Worm (Caenorhabditis elegans) whole organism, mixed stage, embryonic: Measurements from ENCODE around the gene algn-2.

Source experiments
- M03D4.4 ChIP-seq: sonication (generic microtip); optimal IDR thresholded peaks from 2 replicates; lab custom pipeline; 2017; ENCODE audit warnings: mild to moderate bottlenecking, missing genetic modification characterization, missing compliant biosample characterization
- bed-3 ChIP-seq: fragments of 200-800 bp; sonication (Bioruptor generic); optimal IDR thresholded peaks from 3 replicates; lab custom pipeline; 2018; ENCODE audit warnings: mild to moderate bottlenecking, missing genetic modification characterization, moderate library complexity, missing compliant biosample characterization
- blmp-1 ChIP-seq: fragments of 150-350 bp; optimal IDR thresholded peaks from 2 replicates; lab custom pipeline; 2014; ENCODE audit warnings: missing biosample characterization, missing genetic modification characterization
- ceh-39 ChIP-seq: fragments of 150-350 bp; optimal IDR thresholded peaks from 2 replicates; lab custom pipeline; 2014; ENCODE audit warnings: missing biosample characterization, missing genetic modification characterization
- ceh-43 ChIP-seq: fragments of 200-800 bp; sonication (Bioruptor generic); optimal IDR thresholded peaks from 2 replicates; lab custom pipeline; 2018; ENCODE audit warnings: mild to moderate bottlenecking, missing genetic modification characterization, moderate library complexity, missing compliant biosample characterization
- ceh-83 ChIP-seq: fragments of 200-800 bp; sonication (Bioruptor generic); optimal IDR thresholded peaks from 2 replicates; lab custom pipeline; 2018; ENCODE audit warnings: mild to moderate bottlenecking, missing genetic modification characterization, missing compliant biosample characterization
- ces-1 ChIP-seq: fragments of 150-350 bp; optimal IDR thresholded peaks from 2 replicates; lab custom pipeline; 2014; ENCODE audit warnings: missing biosample characterization, missing genetic modification reagents, missing genetic modification characterization
- cnd-1 ChIP-seq: fragments of 200-800 bp; sonication (Bioruptor generic); optimal IDR thresholded peaks from 2 replicates; lab custom pipeline; 2018; ENCODE audit warnings: mild to moderate bottlenecking, missing genetic modification characterization, missing compliant biosample characterization
- drap-1 ChIP-seq: fragments of 200-800 bp; sonication (Bioruptor generic); optimal IDR thresholded peaks from 3 replicates; lab custom pipeline; 2018; ENCODE audit warnings: mild to moderate bottlenecking, missing genetic modification characterization, missing compliant biosample characterization
- elt-1 ChIP-seq: sonication (generic microtip); optimal IDR thresholded peaks from 2 replicates; lab custom pipeline; 2017; ENCODE audit warnings: missing genetic modification characterization, mild to moderate bottlenecking, missing compliant biosample characterization, antibody characterized with exemption, moderate library complexity, borderline replicate concordance; ENCODE audit not compliant: insufficient read depth
- elt-3 ChIP-seq: fragments of 150-350 bp; optimal IDR thresholded peaks from 2 replicates; lab custom pipeline; 2014; ENCODE audit warnings: missing biosample characterization, missing genetic modification characterization
- hlh-1 ChIP-seq: fragments of 150-350 bp; optimal IDR thresholded peaks from 2 replicates; lab custom pipeline; 2014; ENCODE audit warnings: missing biosample characterization, missing genetic modification reagents, missing genetic modification characterization
- lin-13 ChIP-seq: fragments of 150-350 bp; optimal IDR thresholded peaks from 2 replicates; lab custom pipeline; 2014; ENCODE audit warnings: missing biosample characterization, missing genetic modification characterization
- lin-32 ChIP-seq: fragments of 200-800 bp; sonication (Bioruptor generic); optimal IDR thresholded peaks from 2 replicates; lab custom pipeline; 2018; ENCODE audit warnings: mild to moderate bottlenecking, missing genetic modification characterization, missing compliant biosample characterization
- lsy-2 ChIP-seq: fragments of 150-350 bp; optimal IDR thresholded peaks from 2 replicates; lab custom pipeline; 2014; ENCODE audit warnings: missing biosample characterization, missing genetic modification characterization
- mab-5 ChIP-seq: fragments of 150-350 bp; optimal IDR thresholded peaks from 2 replicates; lab custom pipeline; 2014; ENCODE audit warnings: missing biosample characterization, missing genetic modification characterization
- mep-1 ChIP-seq: fragments of 150-350 bp; optimal IDR thresholded peaks from 2 replicates; lab custom pipeline; 2017; ENCODE audit warnings: missing biosample characterization, missing genetic modification reagents, missing genetic modification characterization, inconsistent platforms
- mls-2 ChIP-seq: sonication (generic microtip); optimal IDR thresholded peaks from 2 replicates; lab custom pipeline; 2016; ENCODE audit warnings: mild to moderate bottlenecking, missing genetic modification characterization, moderate library complexity, missing compliant biosample characterization
- nhr-12 ChIP-seq: fragments of 150-350 bp; optimal IDR thresholded peaks from 2 replicates; lab custom pipeline; 2014; ENCODE audit warnings: missing biosample characterization, missing genetic modification characterization
- nhr-237 ChIP-seq: fragments of 150-350 bp; optimal IDR thresholded peaks from 2 replicates; lab custom pipeline; 2014; ENCODE audit warnings: missing biosample characterization, missing genetic modification characterization
- nhr-28 ChIP-seq: fragments of 150-350 bp; optimal IDR thresholded peaks from 2 replicates; lab custom pipeline; 2014; ENCODE audit warnings: missing biosample characterization, missing genetic modification characterization
- nhr-76 ChIP-seq: sonication (generic microtip); optimal IDR thresholded peaks from 2 replicates; lab custom pipeline; 2017; ENCODE audit warnings: missing biosample characterization, missing genetic modification characterization
- pha-4 ChIP-seq: fragments of 150-350 bp; optimal IDR thresholded peaks from 2 replicates; lab custom pipeline; 2018; ENCODE audit warnings: missing biosample characterization, missing genetic modification reagents, missing genetic modification characterization
- sptf-1 ChIP-seq: sonication (generic microtip); optimal IDR thresholded peaks from 2 replicates; lab custom pipeline; 2017; ENCODE audit warnings: mild to moderate bottlenecking, missing genetic modification characterization, moderate library complexity, missing compliant biosample characterization
- unc-120 ChIP-seq: sonication (generic microtip); optimal IDR thresholded peaks from 2 replicates; lab custom pipeline; 2017; ENCODE audit warnings: missing genetic modification characterization, missing compliant biosample characterization; ENCODE audit not compliant: poor library complexity, severe bottlenecking
- unc-62 ChIP-seq: fragments of 150-350 bp; optimal IDR thresholded peaks from 2 replicates; lab custom pipeline; 2014; ENCODE audit warnings: missing biosample characterization, missing genetic modification reagents, missing genetic modification characterization
- zip-8 ChIP-seq: fragments of 150-350 bp; optimal IDR thresholded peaks from 2 replicates; lab custom pipeline; 2014; ENCODE audit warnings: missing biosample characterization, missing genetic modification characterization

Gene algn-2

DNA sequence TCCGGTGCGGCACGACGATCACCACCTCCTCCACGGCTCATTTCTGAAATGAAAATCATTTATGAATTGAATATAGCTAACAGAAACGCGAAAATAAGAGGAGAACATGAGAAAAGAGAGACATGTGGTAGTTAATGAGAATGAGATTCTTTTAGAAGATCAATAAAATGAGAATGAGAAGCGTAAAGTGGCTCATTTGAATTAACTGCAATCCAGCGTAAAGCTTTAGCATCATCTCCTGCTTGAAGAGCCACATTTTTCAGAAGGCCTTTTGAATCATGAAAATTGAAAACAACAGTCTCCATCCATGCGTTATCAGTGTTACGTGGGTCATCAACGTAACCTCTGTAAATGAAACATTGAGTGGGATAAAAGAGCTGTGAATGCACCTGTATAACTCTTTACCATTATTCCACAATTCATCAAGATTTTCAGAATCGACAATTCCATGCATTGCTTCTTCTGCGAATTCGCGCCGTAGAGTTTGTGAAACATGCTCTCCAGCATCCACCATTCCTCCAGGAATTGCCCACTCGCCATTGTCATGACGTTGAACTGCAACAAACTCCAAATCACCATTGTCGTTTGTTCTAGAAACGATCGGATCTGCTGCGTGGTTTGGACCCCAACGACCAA is 13.8 kb downstream of the algn-2 start, which contains the start of gene rsp-4:
TSS of gene rsp-4 (minus strand) at position 51 of the 636 bp plus-strand sequence.
- TF ChIP-seq drap-1 (GFP tag; lab: Kevin White, UChicago) (no peak), lin-32 (GFP tag; lab: Kevin White, UChicago) (no peak), nhr-237 (tag; lab: Kevin White, UChicago) (no peak), unc-62 (GFP tag; lab: Kevin White, UChicago) (no peak)
- TF ChIP-seq, all 35 proteins: peak for 0

- TF ChIP-seq sptf-1 (tag; lab: Kevin White, UChicago) (peak; percentile 71), ces-1 (GFP tag; lab: Kevin White, UChicago) (peak; percentile 34), blmp-1 (no peak), ceh-83 (GFP tag; lab: Kevin White, UChicago) (peak; percentile 2), mls-2 (tag; lab: Kevin White, UChicago) (peak; percentile 61), pha-4 (tag; lab: Kevin White, UChicago) (peak; percentile 82), nhr-76 (tag; lab: Kevin White, UChicago) (no peak), mab-5 (tag; lab: Kevin White, UChicago) (no peak), zip-8 (peak; percentile 19), drap-1 (GFP tag; lab: Kevin White, UChicago) (peak; percentile 25), ceh-43 (no peak), lin-13 (tag; lab: Kevin White, UChicago) (peak; percentile 75), unc-120 (peak; percentile 50), mep-1 (tag; lab: Kevin White, UChicago) (peak; percentile 92), lsy-2 (tag; lab: Kevin White, UChicago) (peak; percentile 78), nhr-237 (tag; lab: Kevin White, UChicago) (peak; percentile 74), hlh-1 (tag; lab: Kevin White, UChicago) (peak; percentile 25), unc-62 (GFP tag; lab: Kevin White, UChicago) (peak; percentile 7), M03D4.4 (tag; lab: Kevin White, UChicago) (peak; percentile 46)
These were observed 14.8 kb downstream of the algn-2 start, which contains the start of gene ndx-6 for ce11 chrII:5389831-5390323. Gene ndx-6 (minus strand): TSS chrII:5389881.

- TF ChIP-seq nhr-12 (tag; lab: Kevin White, UChicago) (no peak), M03D4.4 (tag; lab: Kevin White, UChicago) (no peak), blmp-1 (no peak), elt-3 (no peak), drap-1 (GFP tag; lab: Kevin White, UChicago) (no peak), elt-1 (tag; lab: Kevin White, UChicago) (no peak), mls-2 (tag; lab: Kevin White, UChicago) (no peak), pha-4 (tag; lab: Kevin White, UChicago) (no peak), lsy-2 (tag; lab: Kevin White, UChicago) (no peak), lin-32 (GFP tag; lab: Kevin White, UChicago) (no peak), sptf-1 (tag; lab: Kevin White, UChicago) (no peak), nhr-28 (no peak), ceh-83 (GFP tag; lab: Kevin White, UChicago) (no peak)
These were observed 16.4 kb downstream of the algn-2 start for ce11 chrII:5391447-5391846.

DNA sequence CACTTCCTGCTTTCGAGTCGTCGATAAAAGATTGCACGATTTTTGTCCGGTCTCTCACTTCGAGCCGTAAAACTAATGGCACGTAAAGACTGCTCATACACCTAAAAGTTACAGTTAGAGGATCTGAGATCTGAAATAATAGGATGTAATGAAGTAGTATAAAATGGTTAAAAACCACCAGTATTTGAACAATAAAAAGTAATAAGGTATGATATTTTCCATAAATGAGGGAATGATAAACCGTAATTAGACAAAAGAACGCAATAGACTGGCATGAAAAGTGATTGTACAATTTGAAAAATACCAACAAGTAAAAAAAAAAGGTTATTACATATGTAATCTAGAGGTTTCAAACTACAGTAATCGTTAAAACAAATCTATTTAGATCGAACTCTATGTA is 18.0 kb downstream of the algn-2 start, which contains the start of gene brap-2:
TSS of gene brap-2 (minus strand) at position 101 of the 400 bp plus-strand sequence.
- no peak for TF ChIP-seq cnd-1
- TF ChIP-seq drap-1 (GFP tag; lab: Kevin White, UChicago) = no peak
- TF ChIP-seq zip-8 = no peak
- no peak for TF ChIP-seq blmp-1
- TF ChIP-seq hlh-1 (tag; lab: Kevin White, UChicago) = no peak
- no peak for TF ChIP-seq pha-4 (tag; lab: Kevin White, UChicago)
- no peak for TF ChIP-seq sptf-1 (tag; lab: Kevin White, UChicago)
- no peak for TF ChIP-seq lsy-2 (tag; lab: Kevin White, UChicago)
- TF ChIP-seq unc-62 (GFP tag; lab: Kevin White, UChicago) = no peak
- TF ChIP-seq unc-120 = no peak
- TF ChIP-seq bed-3 = no peak
- TF ChIP-seq, all 35 proteins: peak for 0

- TF ChIP-seq ceh-39 (tag; lab: Kevin White, UChicago) (no peak), bed-3 (no peak), ces-1 (GFP tag; lab: Kevin White, UChicago) (no peak)
These were observed 20.5 kb downstream of the algn-2 start, which contains the start of gene pink-1 for ce11 chrII:5395594-5395993. Gene pink-1 (minus strand): TSS chrII:5395694.
